Worm (Caenorhabditis elegans) whole organism, young adult: ENCODE data around the gene F55F10.1.
A peak's percentile ranks its signal among the peaks of the same experiment; 100 is the strongest.
"Not testable (repeated sequence)": the region's sequence is repeated elsewhere in the genome, so short reads cannot be mapped to it uniquely, and the experiment has no call there.

Source experiments
- B0019.2 ChIP-seq: fragments of 200-800 bp; sonication (Bioruptor generic); conservative IDR thresholded peaks from 2 replicates; pipeline ENCODE4 v1.3.6; 2022; ENCODE audit warnings: missing genetic modification reagents, missing genetic modification characterization, missing compliant biosample characterization
- B0261.1 ChIP-seq: sonication (generic microtip); optimal IDR thresholded peaks from 2 replicates; lab custom pipeline; 2016; ENCODE audit warnings: mild to moderate bottlenecking, missing genetic modification characterization, moderate library complexity, missing compliant biosample characterization
- B0336.3 ChIP-seq: fragments of 200-800 bp; sonication (Bioruptor generic); IDR thresholded peaks from 2 replicates; pipeline ENCODE4 v1.3.6; 2022; ENCODE audit warnings: missing genetic modification characterization, missing compliant biosample characterization
- C06A6.2 ChIP-seq: fragments of 200-800 bp; sonication (Bioruptor generic); conservative IDR thresholded peaks from 2 replicates; pipeline ENCODE4 v1.3.6; 2022; ENCODE audit warnings: missing genetic modification characterization, missing compliant biosample characterization
- F10E7.11 ChIP-seq: sonication (generic microtip); optimal IDR thresholded peaks from 2 replicates; lab custom pipeline; 2017; ENCODE audit warnings: mild to moderate bottlenecking, missing genetic modification characterization, moderate library complexity, missing compliant biosample characterization
- F22D6.2 ChIP-seq: sonication (generic microtip); optimal IDR thresholded peaks from 2 replicates; lab custom pipeline; 2016; ENCODE audit warnings: mild to moderate bottlenecking, missing genetic modification characterization, missing compliant biosample characterization
- F57A8.1 ChIP-seq: fragments of 200-800 bp; sonication (Bioruptor generic); optimal IDR thresholded peaks from 2 replicates; lab custom pipeline; 2018; ENCODE audit warnings: mild to moderate bottlenecking, missing genetic modification characterization, moderate library complexity, missing compliant biosample characterization
- K12H6.12 ChIP-seq: fragments of 200-800 bp; sonication (Bioruptor generic); optimal IDR thresholded peaks from 2 replicates; lab custom pipeline; 2018; ENCODE audit warnings: mild to moderate bottlenecking, missing genetic modification characterization, missing compliant biosample characterization
- T07F8.4 ChIP-seq: sonication (generic microtip); optimal IDR thresholded peaks from 2 replicates; lab custom pipeline; 2016; ENCODE audit warnings: mild to moderate bottlenecking, missing genetic modification characterization, moderate library complexity, missing compliant biosample characterization
- T26A5.8 ChIP-seq: sonication (generic microtip); optimal IDR thresholded peaks from 2 replicates; lab custom pipeline; 2016; ENCODE audit warnings: missing genetic modification characterization, missing compliant biosample characterization
- Y67H2A.10 ChIP-seq: fragments of 200-800 bp; sonication (Bioruptor generic); conservative IDR thresholded peaks from 2 replicates; pipeline ENCODE4 v1.3.6; 2022; ENCODE audit warnings: missing genetic modification reagents, missing genetic modification characterization, missing compliant biosample characterization
- Y79H2A.3 ChIP-seq: fragments of 200-800 bp; sonication (Bioruptor generic); conservative IDR thresholded peaks from 2 replicates; pipeline ENCODE4 v1.3.6; 2022; ENCODE audit warnings: missing genetic modification reagents, missing genetic modification characterization, missing compliant biosample characterization
- akir-1 ChIP-seq: fragments of 200-800 bp; sonication (Bioruptor generic); optimal IDR thresholded peaks from 2 replicates; lab custom pipeline; 2018; ENCODE audit warnings: mild to moderate bottlenecking, missing genetic modification characterization, moderate library complexity, missing compliant biosample characterization
- aptf-3 ChIP-seq: fragments of 200-800 bp; sonication (Bioruptor generic); IDR thresholded peaks from 2 replicates; pipeline ENCODE4 v1.3.6; 2022; ENCODE audit warnings: missing genetic modification characterization, missing compliant biosample characterization
- attf-5 ChIP-seq: fragments of 200-800 bp; sonication (Bioruptor generic); optimal IDR thresholded peaks from 2 replicates; lab custom pipeline; 2018; ENCODE audit warnings: mild to moderate bottlenecking, missing genetic modification characterization, missing compliant biosample characterization
- bed-2 ChIP-seq: fragments of 200-800 bp; sonication (Bioruptor generic); IDR thresholded peaks from 2 replicates; pipeline ENCODE4 v1.3.6; 2022; ENCODE audit warnings: missing genetic modification reagents, missing genetic modification characterization, missing compliant biosample characterization
- ccch-3 ChIP-seq: fragments of 200-800 bp; sonication (Bioruptor generic); optimal IDR thresholded peaks from 2 replicates; lab custom pipeline; 2018; ENCODE audit warnings: mild to moderate bottlenecking, missing genetic modification characterization, missing compliant biosample characterization
- cebp-2 ChIP-seq: fragments of 200-800 bp; sonication (Bioruptor generic); IDR thresholded peaks from 2 replicates; pipeline ENCODE4 v1.3.6; 2022; ENCODE audit warnings: missing genetic modification characterization, missing compliant biosample characterization
- ceh-40 ChIP-seq: fragments of 200-800 bp; sonication (Bioruptor generic); IDR thresholded peaks from 2 replicates; pipeline ENCODE4 v1.3.6; 2022; ENCODE audit warnings: missing genetic modification characterization, missing compliant biosample characterization
- ceh-79 ChIP-seq: sonication (generic microtip); optimal IDR thresholded peaks from 2 replicates; lab custom pipeline; 2017; ENCODE audit warnings: mild to moderate bottlenecking, missing genetic modification characterization, missing compliant biosample characterization
- die-1 ChIP-seq: sonication (generic microtip); optimal IDR thresholded peaks from 2 replicates; lab custom pipeline; 2016; ENCODE audit warnings: missing genotype, mild to moderate bottlenecking, missing genetic modification characterization, missing compliant biosample characterization
- dpl-1 ChIP-seq: fragments of 150-350 bp; optimal IDR thresholded peaks from 2 replicates; lab custom pipeline; 2014; ENCODE audit warnings: missing biosample characterization, missing genetic modification reagents, missing genetic modification characterization
- efl-1 ChIP-seq: fragments of 150-350 bp; optimal IDR thresholded peaks from 2 replicates; lab custom pipeline; 2014; ENCODE audit warnings: missing biosample characterization, missing genetic modification reagents, missing genetic modification characterization
- hlh-12 ChIP-seq: sonication (generic microtip); optimal IDR thresholded peaks from 2 replicates; lab custom pipeline; 2016; ENCODE audit warnings: missing genetic modification characterization, missing compliant biosample characterization
- hlh-26 ChIP-seq: fragments of 200-800 bp; sonication (Bioruptor generic); conservative IDR thresholded peaks from 2 replicates; pipeline ENCODE4 v1.3.6; 2022; ENCODE audit warnings: missing genetic modification reagents, missing genetic modification characterization, missing compliant biosample characterization
- hmg-20 ChIP-seq: fragments of 200-800 bp; sonication (Bioruptor generic); IDR thresholded peaks from 2 replicates; pipeline ENCODE4 v1.3.6; 2022; ENCODE audit warnings: missing genetic modification reagents, missing genetic modification characterization, missing compliant biosample characterization
- let-526 ChIP-seq: fragments of 200-800 bp; sonication (Bioruptor generic); IDR thresholded peaks from 2 replicates; pipeline ENCODE4 v1.3.6; 2022; ENCODE audit warnings: missing genetic modification reagents, missing genetic modification characterization, missing compliant biosample characterization
- lin-35 ChIP-seq, 3 experiments: fragments of 150-350 bp in 2 of 3; sonication (generic microtip) in 1 of 3; optimal IDR thresholded peaks; 2 replicates each; lab custom pipeline; 2014 to 2018; ENCODE audit warnings: missing biosample characterization in 3 of 3, missing genetic modification characterization in 3 of 3, missing genetic modification reagents in 3 of 3
- lin-54 ChIP-seq: fragments of 200-800 bp; sonication (Bioruptor generic); optimal IDR thresholded peaks from 2 replicates; lab custom pipeline; 2018; ENCODE audit warnings: mild to moderate bottlenecking, missing genetic modification characterization, missing compliant biosample characterization
- madf-8 ChIP-seq: fragments of 200-800 bp; sonication (Bioruptor generic); conservative IDR thresholded peaks from 2 replicates; pipeline ENCODE4 v1.3.6; 2022; ENCODE audit warnings: missing genetic modification reagents, missing genetic modification characterization, missing compliant biosample characterization
- mcd-1 ChIP-seq: fragments of 200-800 bp; sonication (Bioruptor generic); IDR thresholded peaks from 2 replicates; pipeline ENCODE4 v1.3.6; 2022; ENCODE audit warnings: missing genetic modification reagents, missing genetic modification characterization, missing compliant biosample characterization
- mxl-1 ChIP-seq: sonication (generic microtip); optimal IDR thresholded peaks from 2 replicates; lab custom pipeline; 2016; ENCODE audit warnings: missing genetic modification characterization, missing compliant biosample characterization
- nfya-2 ChIP-seq: fragments of 200-800 bp; sonication (Bioruptor generic); IDR thresholded peaks from 2 replicates; pipeline ENCODE4 v1.3.6; 2022; ENCODE audit warnings: missing genetic modification reagents, missing genetic modification characterization, missing compliant biosample characterization
- nhr-80 ChIP-seq: sonication (generic microtip); optimal IDR thresholded peaks from 2 replicates; lab custom pipeline; 2016; ENCODE audit warnings: missing genetic modification characterization, missing compliant biosample characterization
- rcor-1 ChIP-seq: fragments of 200-800 bp; sonication (Bioruptor generic); IDR thresholded peaks from 2 replicates; pipeline ENCODE4 v1.3.6; 2022; ENCODE audit warnings: missing genetic modification reagents, missing genetic modification characterization, missing compliant biosample characterization
- repo-1 ChIP-seq: sonication (generic microtip); optimal IDR thresholded peaks from 2 replicates; lab custom pipeline; 2017; ENCODE audit warnings: mild to moderate bottlenecking, missing genetic modification characterization, missing compliant biosample characterization
- snpc-1.3 ChIP-seq: sonication (generic microtip); optimal IDR thresholded peaks from 2 replicates; lab custom pipeline; 2017; ENCODE audit warnings: missing genetic modification characterization, mild to moderate bottlenecking, missing compliant biosample characterization, antibody characterized with exemption, moderate library complexity, missing genotype, missing genetic modification reagents; ENCODE audit not compliant: insufficient read depth
- tlf-1 ChIP-seq: fragments of 200-800 bp; sonication (Bioruptor generic); optimal IDR thresholded peaks from 2 replicates; lab custom pipeline; 2018; ENCODE audit warnings: mild to moderate bottlenecking, missing genetic modification characterization, missing compliant biosample characterization
- zim-3 ChIP-seq: sonication (generic microtip); optimal IDR thresholded peaks from 2 replicates; lab custom pipeline; 2017; ENCODE audit warnings: mild to moderate bottlenecking, missing genetic modification characterization, moderate library complexity, missing compliant biosample characterization
- ztf-18 ChIP-seq: sonication (generic microtip); optimal IDR thresholded peaks from 2 replicates; lab custom pipeline; 2016; ENCODE audit warnings: missing genotype, mild to moderate bottlenecking, missing genetic modification characterization, missing compliant biosample characterization
- ztf-25 ChIP-seq: fragments of 200-800 bp; sonication (Bioruptor generic); IDR thresholded peaks from 2 replicates; pipeline ENCODE4 v1.3.6; 2022; ENCODE audit warnings: missing genetic modification reagents, missing genetic modification characterization, missing compliant biosample characterization
- ztf-26 ChIP-seq: sonication (generic microtip); optimal IDR thresholded peaks from 2 replicates; lab custom pipeline; 2017; ENCODE audit warnings: missing genetic modification characterization, missing compliant biosample characterization

Gene F55F10.1

ce11 chrIV:4348146-4348545 is 12.5 kb upstream of the F55F10.1 start, which contains the start of gene W03B1.5:
TSS of gene W03B1.5 (plus strand) at chrIV:4348446.
- TF ChIP-seq mxl-1 (tag; lab: Kevin White, UChicago); T26A5.8 (tag; lab: Kevin White, UChicago); F22D6.2: not testable (repeated sequence)

ce11 chrIV:4356879-4357278 is 3.8 kb upstream of the F55F10.1 start, which contains the start of gene W03B1.9:
TSS of gene W03B1.9 (minus strand) at chrIV:4356979.
- TF ChIP-seq nhr-80 (tag; lab: Kevin White, UChicago) (no peak), ztf-25 (no peak), ccch-3 (GFP tag; lab: Kevin White, UChicago) (no peak), rcor-1 (GFP tag; lab: Robert Waterston, UW) (no peak), tlf-1 (GFP tag; lab: Kevin White, UChicago) (no peak), ceh-40 (GFP tag; lab: Robert Waterston, UW) (no peak), repo-1 (tag; lab: Kevin White, UChicago) (no peak), Y79H2A.3 (GFP tag; lab: Robert Waterston, UW) (no peak), F57A8.1 (GFP tag; lab: Kevin White, UChicago) (no peak), zim-3 (tag; lab: Kevin White, UChicago) (no peak), snpc-1.3 (tag; lab: Kevin White, UChicago) (no peak), ceh-79 (tag; lab: Kevin White, UChicago) (no peak), hmg-20 (GFP tag; lab: Robert Waterston, UW) (no peak), Y67H2A.10 (GFP tag; lab: Robert Waterston, UW) (no peak), die-1 (tag; lab: Kevin White, UChicago) (no peak), F10E7.11 (tag; lab: Kevin White, UChicago) (no peak), T07F8.4 (no peak)
- TF ChIP-seq, all 124 proteins: peak for 0

ce11 chrIV:4357296-4357695 is 3.3 kb upstream of the F55F10.1 start, which contains the start of gene sars-2:
TSS of gene sars-2 (plus strand) at chrIV:4357636.
- TF ChIP-seq lin-35 (GFP tag; optimal IDR thresholded peaks at IDR 0.05; lab: Kevin White, UChicago) (peak in 1 of 3 experiments; percentile 66), ztf-18 (peak; percentile 33), efl-1 (peak; percentile 52), mcd-1 (peak; percentile 86), B0019.2 (GFP tag; lab: Robert Waterston, UW) (no peak), B0336.3 (GFP tag; lab: Robert Waterston, UW) (no peak), dpl-1 (GFP tag; lab: Kevin White, UChicago) (peak; percentile 63), lin-54 (GFP tag; lab: Kevin White, UChicago) (peak; percentile 69), B0261.1 (tag; lab: Kevin White, UChicago) (no peak)

- TF ChIP-seq bed-2 (GFP tag; lab: Robert Waterston, UW) (no peak), C06A6.2 (GFP tag; lab: Robert Waterston, UW) (no peak), nfya-2 (GFP tag; lab: Robert Waterston, UW) (no peak), die-1 (tag; lab: Kevin White, UChicago) (no peak), madf-8 (no peak), K12H6.12 (tag; lab: Kevin White, UChicago) (no peak), ztf-26 (no peak), hlh-12 (tag; lab: Kevin White, UChicago) (no peak), F22D6.2 (no peak), attf-5 (GFP tag; lab: Kevin White, UChicago) (no peak), hlh-26 (no peak), aptf-3 (GFP tag; lab: Robert Waterston, UW) (no peak), cebp-2 (GFP tag; lab: Robert Waterston, UW) (no peak), ccch-3 (GFP tag; lab: Kevin White, UChicago) (no peak), akir-1 (no peak), let-526 (GFP tag; lab: Robert Waterston, UW) (no peak), hmg-20 (GFP tag; lab: Robert Waterston, UW) (no peak), snpc-1.3 (tag; lab: Kevin White, UChicago) (no peak)
Measured at ce11 chrIV:4359653-4360052, 984 bp upstream of the F55F10.1 start, which contains the start of gene F55F10.3. TSS of gene F55F10.3 (plus strand) at chrIV:4359953.
